Fruit fly (Drosophila melanogaster): ENCODE data around the gene tgo.

The tgo gene

DNA sequence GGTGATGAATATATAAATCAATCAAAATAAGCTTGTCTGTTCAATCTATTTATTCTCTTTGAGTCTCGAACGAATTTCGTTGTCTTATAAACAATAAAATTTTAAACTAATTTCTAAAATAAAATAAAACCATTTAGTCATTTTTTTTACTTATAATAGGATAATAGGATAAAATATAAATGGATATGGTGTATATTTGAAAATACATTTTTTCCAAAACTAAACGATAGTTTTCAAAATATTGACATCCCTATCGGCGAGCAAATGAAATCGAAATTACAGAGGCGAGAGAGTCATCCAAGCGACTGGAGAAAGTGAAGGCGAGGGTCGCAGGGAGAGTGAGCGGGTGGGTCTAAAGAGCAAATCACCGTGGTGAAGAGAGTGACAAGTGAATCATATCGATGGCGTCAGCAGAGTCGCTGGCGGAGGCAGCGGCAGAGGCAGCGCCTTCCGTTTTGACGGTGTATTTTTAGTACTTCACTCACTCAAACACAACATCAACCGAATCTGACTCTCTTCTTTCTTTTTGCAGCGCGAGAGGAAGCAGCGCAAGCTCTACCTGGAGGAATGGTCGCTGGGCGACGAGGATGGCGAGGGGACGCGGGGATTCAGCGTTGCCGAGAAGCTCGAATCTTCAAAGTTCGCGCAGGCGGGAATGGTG, 37.7 kb upstream of the tgo start (continued):
- TF ChIP-seq eve (GFP tag; optimal IDR thresholded peaks at IDR 0.05) (no peak), run (tag; optimal IDR thresholded peaks at IDR 0.05) (peak; percentile 98), br (optimal IDR thresholded peaks at IDR 0.05) (no peak), sisA (GFP tag; IDR thresholded peaks at IDR 0.05) (no peak), CG11504 (tag; optimal IDR thresholded peaks at IDR 0.05) (peak; percentile 98), knrl (GFP tag; IDR thresholded peaks at IDR 0.05; ENCODE audit: partially characterized antibody) (no peak), ase (GFP tag; IDR thresholded peaks at IDR 0.05) (no peak), CG1832 (GFP tag; optimal IDR thresholded peaks at IDR 0.05) (no peak), CG9876 (GFP tag; optimal IDR thresholded peaks at IDR 0.05) (peak; percentile 6), Hr51 (GFP tag; optimal IDR thresholded peaks at IDR 0.05) (peak; percentile 84 to 99), hkb (optimal IDR thresholded peaks at IDR 0.05) (no peak), hkb (GFP tag; IDR thresholded peaks at IDR 0.05) (no peak), sc (optimal IDR thresholded peaks at IDR 0.05) (no peak), sc (GFP tag; optimal IDR thresholded peaks at IDR 0.05) (peak; percentile 96), insv (GFP tag; optimal IDR thresholded peaks at IDR 0.05) (peak in 1 of 2 experiments; percentile 81), CG4282 (GFP tag; optimal IDR thresholded peaks at IDR 0.05) (no peak), Bdp1 (GFP tag; optimal IDR thresholded peaks at IDR 0.05) (peak; percentile 61), CG17612 (GFP tag; IDR thresholded peaks at IDR 0.05) (no peak), CG10274 (GFP tag; optimal IDR thresholded peaks at IDR 0.05) (peak; percentile 87), CG8388 (GFP tag; optimal IDR thresholded peaks at IDR 0.05) (peak; percentile 98), pros (GFP tag; optimal IDR thresholded peaks at IDR 0.05) (peak; percentile 90), CG15601 (tag; optimal IDR thresholded peaks at IDR 0.05) (peak; percentile 98), Aef1 (GFP tag; IDR thresholded peaks at IDR 0.05) (no peak), CG9932 (GFP tag; IDR thresholded peaks at IDR 0.05) (no peak), CG17829 (tag; optimal IDR thresholded peaks at IDR 0.05) (peak; percentile 99), stwl (tag; optimal IDR thresholded peaks at IDR 0.05) (peak; percentile 59), CG7839 (tag; optimal IDR thresholded peaks at IDR 0.05) (peak; percentile 98), phol (tag; optimal IDR thresholded peaks at IDR 0.05) (peak; percentile 98), tin (GFP tag; optimal IDR thresholded peaks at IDR 0.05) (peak; percentile 92), lmd (GFP tag; IDR thresholded peaks at IDR 0.05) (no peak), CG10565 (GFP tag; optimal IDR thresholded peaks at IDR 0.05) (peak; percentile 20), CG4617 (GFP tag; optimal IDR thresholded peaks at IDR 0.05; ENCODE audit: borderline replicate concordance) (peak; percentile 52), CG18011 (GFP tag; optimal IDR thresholded peaks at IDR 0.05) (peak; percentile 88), Abd-B (GFP tag; optimal IDR thresholded peaks at IDR 0.05) (peak; percentile 95), Dref (GFP tag; IDR thresholded peaks at IDR 0.05) (no peak), gem (tag; optimal IDR thresholded peaks at IDR 0.05) (peak; percentile 100), dimm (GFP tag; IDR thresholded peaks at IDR 0.05) (no peak), CG8290 (GFP tag; optimal IDR thresholded peaks at IDR 0.05) (peak; percentile 93), CG8290 (tag; optimal IDR thresholded peaks at IDR 0.05) (peak; percentile 74 to 98), repo (GFP tag; optimal IDR thresholded peaks at IDR 0.05) (peak; percentile 23), CG7372 (GFP tag; IDR thresholded peaks at IDR 0.05) (no peak), ind (GFP tag; optimal IDR thresholded peaks at IDR 0.05) (peak; percentile 95), Lpt (GFP tag; optimal IDR thresholded peaks at IDR 0.05) (no peak), CG11723 (GFP tag; optimal IDR thresholded peaks at IDR 0.05) (peak; percentile 93), ERR (GFP tag; optimal IDR thresholded peaks at IDR 0.05) (peak; percentile 58), hb (GFP tag; IDR thresholded peaks at IDR 0.05; ENCODE audit: partially characterized antibody) (no peak), ATbp (GFP tag; optimal IDR thresholded peaks at IDR 0.05) (peak; percentile 92), Fer3 (tag; optimal IDR thresholded peaks at IDR 0.05) (peak; percentile 98), lilli (GFP tag; optimal IDR thresholded peaks at IDR 0.05) (peak; percentile 91), CG1529 (GFP tag; optimal IDR thresholded peaks at IDR 0.05) (peak; percentile 95), Nf-YB (GFP tag; optimal IDR thresholded peaks at IDR 0.05) (peak; percentile 92)

Data from whole organism, embryonic.